Worm (Caenorhabditis elegans) whole organism, young adult: ENCODE measurements around the gene cmtr-1.
A peak's percentile ranks its signal among the peaks of the same experiment; 100 is the strongest.

ENCODE experiments used
- B0019.2 ChIP-seq: fragments of 200-800 bp; sonication (Bioruptor generic); conservative IDR thresholded peaks from 2 replicates; pipeline ENCODE4 v1.3.6; 2022; ENCODE audit warnings: missing genetic modification reagents, missing genetic modification characterization, missing compliant biosample characterization
- C06A6.2 ChIP-seq: fragments of 200-800 bp; sonication (Bioruptor generic); conservative IDR thresholded peaks from 2 replicates; pipeline ENCODE4 v1.3.6; 2022; ENCODE audit warnings: missing genetic modification characterization, missing compliant biosample characterization
- C17E4.6 ChIP-seq: fragments of 200-800 bp; sonication (Bioruptor generic); IDR thresholded peaks from 2 replicates; pipeline ENCODE4 v1.3.6; 2022; ENCODE audit warnings: missing genetic modification reagents, missing genetic modification characterization, missing compliant biosample characterization
- D2030.7 ChIP-seq: fragments of 200-800 bp; sonication (Bioruptor generic); IDR thresholded peaks from 2 replicates; pipeline ENCODE4 v1.3.6; 2022; ENCODE audit warnings: missing genetic modification reagents, missing genetic modification characterization, missing compliant biosample characterization
- F22D6.2 ChIP-seq: sonication (generic microtip); optimal IDR thresholded peaks from 2 replicates; lab custom pipeline; 2016; ENCODE audit warnings: mild to moderate bottlenecking, missing genetic modification characterization, missing compliant biosample characterization
- F23B12.7 ChIP-seq: sonication (generic microtip); optimal IDR thresholded peaks from 2 replicates; lab custom pipeline; 2017; ENCODE audit warnings: missing genetic modification characterization, mild to moderate bottlenecking, missing compliant biosample characterization, antibody characterized with exemption, moderate library complexity; ENCODE audit not compliant: insufficient read depth
- F33H1.4 ChIP-seq: fragments of 200-800 bp; sonication (Bioruptor generic); IDR thresholded peaks from 2 replicates; pipeline ENCODE4 v1.3.6; 2022; ENCODE audit warnings: missing genetic modification reagents, missing genetic modification characterization, missing compliant biosample characterization
- F49E8.2 ChIP-seq: sonication (generic microtip); optimal IDR thresholded peaks from 3 replicates; lab custom pipeline; 2017; ENCODE audit warnings: missing genetic modification characterization, mild to moderate bottlenecking, missing compliant biosample characterization, antibody characterized with exemption, moderate library complexity; ENCODE audit not compliant: insufficient read depth
- F55B11.4 ChIP-seq: sonication (generic microtip); optimal IDR thresholded peaks from 2 replicates; lab custom pipeline; 2016; ENCODE audit warnings: missing compliant biosample characterization, missing genetic modification characterization, borderline replicate concordance; ENCODE audit not compliant: insufficient read depth
- F57C9.4 ChIP-seq: sonication (generic microtip); optimal IDR thresholded peaks from 2 replicates; lab custom pipeline; 2017; ENCODE audit warnings: mild to moderate bottlenecking, missing genetic modification characterization, missing compliant biosample characterization
- K12H6.12 ChIP-seq: fragments of 200-800 bp; sonication (Bioruptor generic); optimal IDR thresholded peaks from 2 replicates; lab custom pipeline; 2018; ENCODE audit warnings: mild to moderate bottlenecking, missing genetic modification characterization, missing compliant biosample characterization
- T07F8.4 ChIP-seq: sonication (generic microtip); optimal IDR thresholded peaks from 2 replicates; lab custom pipeline; 2016; ENCODE audit warnings: mild to moderate bottlenecking, missing genetic modification characterization, moderate library complexity, missing compliant biosample characterization
- Y53G8AR.9 ChIP-seq: fragments of 200-800 bp; sonication (Bioruptor generic); conservative IDR thresholded peaks from 2 replicates; pipeline ENCODE4 v1.3.6; 2022; ENCODE audit warnings: missing genetic modification reagents, missing genetic modification characterization, missing compliant biosample characterization
- Y56A3A.18 ChIP-seq: fragments of 200-800 bp; sonication (Bioruptor generic); IDR thresholded peaks from 2 replicates; pipeline ENCODE4 v1.3.6; 2022; ENCODE audit warnings: missing genetic modification reagents, missing genetic modification characterization, missing compliant biosample characterization
- ZK185.1 ChIP-seq: sonication (generic microtip); optimal IDR thresholded peaks from 2 replicates; lab custom pipeline; 2016; ENCODE audit warnings: mild to moderate bottlenecking, missing genetic modification characterization, missing compliant biosample characterization; ENCODE audit not compliant: poor library complexity, severe bottlenecking
- ama-1 ChIP-seq, 3 experiments: fragments of 150-350 bp in 1 of 3; sonication (generic microtip) in 2 of 3; optimal IDR thresholded peaks; 2 replicates each; lab custom pipeline; 2014 to 2018; ENCODE audit warnings: missing biosample characterization in 2 of 3, missing genetic modification characterization in 2 of 3, missing genetic modification reagents in 2 of 3
- ccch-3 ChIP-seq: fragments of 200-800 bp; sonication (Bioruptor generic); optimal IDR thresholded peaks from 2 replicates; lab custom pipeline; 2018; ENCODE audit warnings: mild to moderate bottlenecking, missing genetic modification characterization, missing compliant biosample characterization
- ceh-58 ChIP-seq: fragments of 200-800 bp; sonication (Bioruptor generic); IDR thresholded peaks from 2 replicates; pipeline ENCODE4 v1.3.6; 2022; ENCODE audit warnings: missing genetic modification characterization, missing compliant biosample characterization
- ceh-91 ChIP-seq: fragments of 200-800 bp; sonication (Bioruptor generic); IDR thresholded peaks from 2 replicates; pipeline ENCODE4 v1.3.6; 2022; ENCODE audit warnings: missing genetic modification reagents, missing genetic modification characterization, missing compliant biosample characterization
- chd-7 ChIP-seq: sonication (generic microtip); optimal IDR thresholded peaks from 2 replicates; lab custom pipeline; 2016; ENCODE audit warnings: mild to moderate bottlenecking, missing genetic modification characterization, moderate library complexity, missing compliant biosample characterization
- dox-1 ChIP-seq: fragments of 200-800 bp; sonication (Bioruptor generic); IDR thresholded peaks from 2 replicates; pipeline ENCODE4 v1.3.6; 2022; ENCODE audit warnings: missing genetic modification reagents, missing genetic modification characterization, missing compliant biosample characterization
- egl-44 ChIP-seq: fragments of 200-800 bp; sonication (Bioruptor generic); IDR thresholded peaks from 2 replicates; pipeline ENCODE4 v1.3.6; 2022; ENCODE audit warnings: missing genetic modification reagents, missing genetic modification characterization, missing compliant biosample characterization
- egrh-3 ChIP-seq: fragments of 200-800 bp; sonication (Bioruptor generic); IDR thresholded peaks from 2 replicates; pipeline ENCODE4 v1.3.6; 2022; ENCODE audit warnings: missing genetic modification reagents, missing genetic modification characterization, missing compliant biosample characterization
- ekl-4 ChIP-seq: fragments of 200-800 bp; sonication (Bioruptor generic); IDR thresholded peaks from 2 replicates; pipeline ENCODE4 v1.3.6; 2022; ENCODE audit warnings: missing genetic modification reagents, missing genetic modification characterization, missing compliant biosample characterization
- gei-17 ChIP-seq: fragments of 200-800 bp; sonication (Bioruptor generic); optimal IDR thresholded peaks from 2 replicates; lab custom pipeline; 2018; ENCODE audit warnings: mild to moderate bottlenecking, missing genetic modification characterization, missing compliant biosample characterization
- him-1 ChIP-seq: sonication (generic microtip); optimal IDR thresholded peaks from 2 replicates; lab custom pipeline; 2016; ENCODE audit warnings: missing genotype, missing genetic modification reagents, missing genetic modification characterization, missing compliant biosample characterization
- hlh-26 ChIP-seq: fragments of 200-800 bp; sonication (Bioruptor generic); conservative IDR thresholded peaks from 2 replicates; pipeline ENCODE4 v1.3.6; 2022; ENCODE audit warnings: missing genetic modification reagents, missing genetic modification characterization, missing compliant biosample characterization
- hmg-1.2 ChIP-seq: fragments of 200-800 bp; sonication (Bioruptor generic); IDR thresholded peaks from 2 replicates; pipeline ENCODE4 v1.3.6; 2022; ENCODE audit warnings: missing genetic modification reagents, missing genetic modification characterization, missing compliant biosample characterization
- hrde-1 ChIP-seq: sonication (generic microtip); optimal IDR thresholded peaks from 2 replicates; lab custom pipeline; 2016; ENCODE audit warnings: missing genetic modification characterization, mild to moderate bottlenecking, missing compliant biosample characterization, moderate library complexity, missing genotype, missing genetic modification reagents, borderline replicate concordance
- lin-35 ChIP-seq, 3 experiments: fragments of 150-350 bp in 2 of 3; sonication (generic microtip) in 1 of 3; optimal IDR thresholded peaks; 2 replicates each; lab custom pipeline; 2014 to 2018; ENCODE audit warnings: missing biosample characterization in 3 of 3, missing genetic modification characterization in 3 of 3, missing genetic modification reagents in 3 of 3
- lin-40 ChIP-seq: sonication (generic microtip); optimal IDR thresholded peaks from 2 replicates; lab custom pipeline; 2016; ENCODE audit warnings: missing genetic modification characterization, mild to moderate bottlenecking, missing compliant biosample characterization, missing genotype, missing genetic modification reagents
- lir-1 ChIP-seq: fragments of 200-800 bp; sonication (Bioruptor generic); conservative IDR thresholded peaks from 2 replicates; pipeline ENCODE4 v1.3.6; 2022; ENCODE audit warnings: missing genetic modification reagents, missing genetic modification characterization, missing compliant biosample characterization
- madf-10 ChIP-seq: sonication (generic microtip); optimal IDR thresholded peaks from 2 replicates; lab custom pipeline; 2016; ENCODE audit warnings: mild to moderate bottlenecking, missing genetic modification characterization, missing compliant biosample characterization
- mel-28 ChIP-seq: sonication (generic microtip); optimal IDR thresholded peaks from 2 replicates; lab custom pipeline; 2016; ENCODE audit warnings: borderline replicate concordance, mild to moderate bottlenecking, missing genetic modification characterization, missing compliant biosample characterization
- mxl-1 ChIP-seq: sonication (generic microtip); optimal IDR thresholded peaks from 2 replicates; lab custom pipeline; 2016; ENCODE audit warnings: missing genetic modification characterization, missing compliant biosample characterization
- nfya-2 ChIP-seq: fragments of 200-800 bp; sonication (Bioruptor generic); IDR thresholded peaks from 2 replicates; pipeline ENCODE4 v1.3.6; 2022; ENCODE audit warnings: missing genetic modification reagents, missing genetic modification characterization, missing compliant biosample characterization
- nhr-120 ChIP-seq: fragments of 200-800 bp; sonication (Bioruptor generic); IDR thresholded peaks from 2 replicates; pipeline ENCODE4 v1.3.6; 2022; ENCODE audit warnings: missing genetic modification characterization, missing compliant biosample characterization
- nhr-27 ChIP-seq: fragments of 200-800 bp; sonication (Bioruptor generic); optimal IDR thresholded peaks from 2 replicates; lab custom pipeline; 2018; ENCODE audit warnings: mild to moderate bottlenecking, missing genetic modification characterization, moderate library complexity, missing compliant biosample characterization
- pbrm-1 ChIP-seq: fragments of 200-800 bp; sonication (Bioruptor generic); IDR thresholded peaks from 2 replicates; pipeline ENCODE4 v1.3.6; 2022; ENCODE audit warnings: missing genetic modification reagents, missing genetic modification characterization, missing compliant biosample characterization
- rec-8 ChIP-seq, 2 experiments: sonication (generic microtip); optimal IDR thresholded peaks; 2 replicates each; lab custom pipeline; 2016; ENCODE audit warnings: mild to moderate bottlenecking in 2 of 2, missing genetic modification characterization in 2 of 2, missing genetic modification reagents in 2 of 2, missing genotype in 2 of 2, missing biosample characterization in 1 of 2, missing compliant biosample characterization in 1 of 2, moderate library complexity in 1 of 2
- sdz-38 ChIP-seq: sonication (generic microtip); optimal IDR thresholded peaks from 2 replicates; lab custom pipeline; 2016; ENCODE audit warnings: missing genotype, missing genetic modification characterization, missing compliant biosample characterization
- snpc-1.3 ChIP-seq: sonication (generic microtip); optimal IDR thresholded peaks from 2 replicates; lab custom pipeline; 2017; ENCODE audit warnings: missing genetic modification characterization, mild to moderate bottlenecking, missing compliant biosample characterization, antibody characterized with exemption, moderate library complexity, missing genotype, missing genetic modification reagents; ENCODE audit not compliant: insufficient read depth
- tbx-9 ChIP-seq: sonication (generic microtip); optimal IDR thresholded peaks from 2 replicates; lab custom pipeline; 2016; ENCODE audit warnings: borderline replicate concordance, missing genetic modification characterization, inconsistent platforms, missing compliant biosample characterization
- xnd-1 ChIP-seq: sonication (generic microtip); optimal IDR thresholded peaks from 2 replicates; lab custom pipeline; 2016; ENCODE audit warnings: missing genotype, missing genetic modification reagents, missing genetic modification characterization, missing compliant biosample characterization
- ztf-28 ChIP-seq: fragments of 200-800 bp; sonication (Bioruptor generic); IDR thresholded peaks from 2 replicates; pipeline ENCODE4 v1.3.6; 2022; ENCODE audit warnings: missing genetic modification reagents, missing genetic modification characterization, missing compliant biosample characterization
- ztf-3 ChIP-seq: fragments of 200-800 bp; sonication (Bioruptor generic); optimal IDR thresholded peaks from 2 replicates; lab custom pipeline; 2018; ENCODE audit warnings: mild to moderate bottlenecking, missing genetic modification characterization, missing compliant biosample characterization

The cmtr-1 gene

DNA sequence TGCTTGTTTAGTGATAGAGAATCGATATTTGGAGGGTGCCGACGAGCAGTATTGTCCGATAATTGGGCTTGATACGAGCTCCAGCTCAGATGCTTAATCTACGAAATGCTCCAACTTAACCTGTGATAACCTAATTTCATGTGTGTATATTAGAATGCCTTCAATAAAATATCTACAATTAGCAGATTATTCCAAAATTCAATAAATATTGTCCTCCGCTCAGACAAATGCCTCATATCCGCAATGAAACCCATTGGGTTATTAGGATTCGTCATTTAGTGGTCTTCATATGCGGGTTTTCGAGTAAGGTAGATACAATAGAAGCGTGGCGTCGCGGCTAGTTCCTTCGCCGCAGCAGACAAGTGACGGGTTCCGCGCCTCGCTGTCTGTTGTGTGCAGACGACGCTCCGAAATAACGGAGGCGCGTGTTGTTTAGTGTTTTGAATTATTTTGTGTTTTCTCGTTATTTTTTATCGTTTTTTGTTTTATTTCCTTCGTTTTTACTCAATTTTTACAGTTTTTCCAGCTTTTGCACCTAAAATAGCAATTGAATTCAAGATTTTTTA lies at the start of gene cmtr-1 (continued):
- TF ChIP-seq egrh-3 (GFP tag; lab: Robert Waterston, UW) (peak; percentile 57), snpc-1.3 (tag; lab: Kevin White, UChicago) (peak; percentile 98), B0019.2 (peak; percentile 73), F55B11.4 (no peak), lin-40 (tag; lab: Kevin White, UChicago) (peak; percentile 98), ztf-3 (no peak), madf-10 (tag; lab: Kevin White, UChicago) (peak; percentile 87), hrde-1 (tag; lab: Kevin White, UChicago) (peak; percentile 91), hlh-26 (GFP tag; lab: Robert Waterston, UW) (no peak), T07F8.4 (tag; lab: Kevin White, UChicago) (peak; percentile 64), xnd-1 (tag; lab: Kevin White, UChicago) (peak; percentile 54), F23B12.7 (tag; lab: Kevin White, UChicago) (peak; percentile 69), gei-17 (GFP tag; lab: Kevin White, UChicago) (peak; percentile 90), nfya-2 (GFP tag; lab: Robert Waterston, UW) (no peak), ekl-4 (GFP tag; lab: Robert Waterston, UW) (peak; percentile 97), tbx-9 (tag; lab: Kevin White, UChicago) (no peak), mel-28 (peak; percentile 85), sdz-38 (tag; lab: Kevin White, UChicago) (no peak), C17E4.6 (GFP tag; lab: Robert Waterston, UW) (peak; percentile 89), ztf-28 (peak; percentile 86), F33H1.4 (GFP tag; lab: Robert Waterston, UW) (peak; percentile 79), him-1 (tag; lab: Kevin White, UChicago) (peak; percentile 95), lir-1 (peak; percentile 79), ccch-3 (peak; percentile 25), ama-1 (optimal IDR thresholded peaks at IDR 0.05; lab: Kevin White, UChicago) (peak; percentile 77), ama-1 (GFP tag; optimal IDR thresholded peaks at IDR 0.05; lab: Kevin White, UChicago) (peak in 1 of 2 experiments; percentile 76), chd-7 (tag; lab: Kevin White, UChicago) (peak; percentile 86), C06A6.2 (GFP tag; lab: Robert Waterston, UW) (peak; percentile 86; the same call in 1 of the 2 replicates), ceh-58 (0 out of 2 replicates have a peak, but pooled peaks have one; percentile 2), pbrm-1 (GFP tag; lab: Robert Waterston, UW) (peak; percentile 99), nhr-120 (GFP tag; lab: Robert Waterston, UW) (no peak), hmg-1.2 (GFP tag; lab: Robert Waterston, UW) (peak; percentile 100), F49E8.2 (peak; percentile 95), F22D6.2 (peak; percentile 74), F57C9.4 (tag; lab: Kevin White, UChicago) (peak; percentile 71), Y53G8AR.9 (GFP tag; lab: Robert Waterston, UW) (peak; percentile 91), mxl-1 (no peak), K12H6.12 (tag; lab: Kevin White, UChicago) (peak; percentile 81), ceh-91 (GFP tag; lab: Robert Waterston, UW) (peak; percentile 85), ZK185.1 (tag; lab: Kevin White, UChicago) (peak; percentile 97), dox-1 (GFP tag; lab: Robert Waterston, UW) (peak; percentile 98; the same call in 1 of the 2 replicates), rec-8 (tag; optimal IDR thresholded peaks at IDR 0.05; lab: Kevin White, UChicago) (peak; percentile 40 to 82), D2030.7 (peak; percentile 100), lin-35 (GFP tag; optimal IDR thresholded peaks at IDR 0.05; lab: Kevin White, UChicago) (peak in 2 of 3 experiments; percentile 63 to 95), nhr-27 (tag; lab: Kevin White, UChicago) (no peak), egl-44 (GFP tag; lab: Robert Waterston, UW) (peak; percentile 85), Y56A3A.18 (GFP tag; lab: Robert Waterston, UW) (no peak; the same call in 1 of the 2 replicates)
